Fruit fly (Drosophila melanogaster) whole organism, pupa: Measurements from ENCODE around the gene TfIIB.

Experiments used
- CG10348 ChIP-seq: fragments of 200-800 bp; sonication (Bioruptor generic); IDR thresholded peaks from 2 replicates; pipeline ENCODE4 v1.3.6; 2022; ENCODE audit warnings: missing biosample characterization, missing genetic modification characterization
- CG12605 ChIP-seq: fragments of 200-800 bp; sonication (Bioruptor generic); IDR thresholded peaks from 2 replicates; pipeline ENCODE4 v1.3.6; 2022; ENCODE audit warnings: missing biosample characterization, missing genetic modification characterization
- CG13204 ChIP-seq: fragments of 200-800 bp; sonication (Bioruptor generic); optimal IDR thresholded peaks from 2 replicates; lab custom pipeline; 2018; ENCODE audit warnings: missing biosample characterization, mild to moderate bottlenecking, missing genetic modification characterization, moderate library complexity
- CG14655 ChIP-seq: fragments of 200-800 bp; sonication (Bioruptor generic); optimal IDR thresholded peaks from 3 replicates; lab custom pipeline; 2017; ENCODE audit warnings: mild to moderate bottlenecking, missing biosample characterization, missing genetic modification reagents, missing genetic modification characterization
- CG15710 ChIP-seq: fragments of 200-800 bp; sonication (Bioruptor generic); optimal IDR thresholded peaks from 2 replicates; lab custom pipeline; 2018; ENCODE audit warnings: missing biosample characterization, mild to moderate bottlenecking, missing genetic modification characterization, moderate library complexity
- CG17806 ChIP-seq: fragments of 200-800 bp; sonication (Bioruptor generic); optimal IDR thresholded peaks from 2 replicates; lab custom pipeline; 2018; ENCODE audit warnings: missing biosample characterization, mild to moderate bottlenecking, missing genetic modification characterization, moderate library complexity
- CG32121 ChIP-seq: fragments of 200-800 bp; sonication (Bioruptor generic); IDR thresholded peaks from 2 replicates; pipeline ENCODE4 v1.3.6; 2022; ENCODE audit warnings: missing biosample characterization, missing genetic modification characterization
- CG34367 ChIP-seq: fragments of 200-800 bp; sonication (Bioruptor generic); optimal IDR thresholded peaks from 2 replicates; lab custom pipeline; 2018; ENCODE audit warnings: missing biosample characterization, mild to moderate bottlenecking, missing genetic modification characterization
- CG4496 ChIP-seq: fragments of 200-800 bp; sonication (Bioruptor generic); IDR thresholded peaks from 3 replicates; pipeline ENCODE4 v1.3.6; 2022; ENCODE audit warnings: missing biosample characterization, missing genetic modification characterization
- CG8159 ChIP-seq: fragments of 200-800 bp; sonication (Bioruptor generic); optimal IDR thresholded peaks from 3 replicates; lab custom pipeline; 2018; ENCODE audit warnings: missing biosample characterization, mild to moderate bottlenecking, missing genetic modification characterization, moderate library complexity
- CG8301 ChIP-seq: fragments of 200-800 bp; sonication (Bioruptor generic); optimal IDR thresholded peaks from 2 replicates; lab custom pipeline; 2018; ENCODE audit warnings: missing biosample characterization, mild to moderate bottlenecking, missing genetic modification characterization
- CG9948 ChIP-seq: fragments of 200-800 bp; sonication (Bioruptor generic); optimal IDR thresholded peaks from 2 replicates; lab custom pipeline; 2018; ENCODE audit warnings: missing biosample characterization, mild to moderate bottlenecking, missing genetic modification characterization, moderate library complexity
- D1 ChIP-seq: fragments of 200-800 bp; sonication (Bioruptor generic); optimal IDR thresholded peaks from 2 replicates; lab custom pipeline; 2018; ENCODE audit warnings: missing biosample characterization, mild to moderate bottlenecking, missing genetic modification characterization, moderate library complexity
- EcR ChIP-seq: fragments of 200-800 bp; sonication (Bioruptor generic); optimal IDR thresholded peaks from 3 replicates; lab custom pipeline; 2019; ENCODE audit warnings: missing biosample characterization, missing genetic modification characterization, mild to moderate bottlenecking, moderate library complexity, missing genetic modification reagents
- Ets98B ChIP-seq: fragments of 200-800 bp; sonication (Bioruptor generic); IDR thresholded peaks from 2 replicates; pipeline ENCODE4 v1.3.6; 2022; ENCODE audit warnings: missing biosample characterization, missing genetic modification characterization
- Pif1A ChIP-seq: fragments of 200-800 bp; sonication (Bioruptor generic); optimal IDR thresholded peaks from 3 replicates; lab custom pipeline; 2016; ENCODE audit warnings: missing biosample characterization, missing genetic modification characterization
- Pif1B ChIP-seq: fragments of 200-800 bp; sonication (Bioruptor generic); optimal IDR thresholded peaks from 3 replicates; lab custom pipeline; 2016; ENCODE audit warnings: missing biosample characterization, missing genetic modification characterization
- Snoo ChIP-seq: fragments of 200-800 bp; sonication (Bioruptor generic); optimal IDR thresholded peaks from 3 replicates; lab custom pipeline; 2017; ENCODE audit warnings: missing biosample characterization, mild to moderate bottlenecking, missing genetic modification characterization, inconsistent platforms
- fd96Ca ChIP-seq: fragments of 200-800 bp; sonication (Bioruptor generic); IDR thresholded peaks from 3 replicates; pipeline ENCODE4 v1.3.6; 2022; ENCODE audit warnings: missing biosample characterization, missing genetic modification characterization
- gl ChIP-seq: fragments of 200-800 bp; sonication (Bioruptor generic); optimal IDR thresholded peaks from 2 replicates; lab custom pipeline; 2018; ENCODE audit warnings: missing biosample characterization, mild to moderate bottlenecking, missing genetic modification characterization
- rn ChIP-seq: fragments of 200-800 bp; sonication (Bioruptor generic); IDR thresholded peaks from 2 replicates; pipeline ENCODE4 v1.3.6; 2022; ENCODE audit warnings: missing biosample characterization, missing genetic modification characterization

TfIIB gene

DNA sequence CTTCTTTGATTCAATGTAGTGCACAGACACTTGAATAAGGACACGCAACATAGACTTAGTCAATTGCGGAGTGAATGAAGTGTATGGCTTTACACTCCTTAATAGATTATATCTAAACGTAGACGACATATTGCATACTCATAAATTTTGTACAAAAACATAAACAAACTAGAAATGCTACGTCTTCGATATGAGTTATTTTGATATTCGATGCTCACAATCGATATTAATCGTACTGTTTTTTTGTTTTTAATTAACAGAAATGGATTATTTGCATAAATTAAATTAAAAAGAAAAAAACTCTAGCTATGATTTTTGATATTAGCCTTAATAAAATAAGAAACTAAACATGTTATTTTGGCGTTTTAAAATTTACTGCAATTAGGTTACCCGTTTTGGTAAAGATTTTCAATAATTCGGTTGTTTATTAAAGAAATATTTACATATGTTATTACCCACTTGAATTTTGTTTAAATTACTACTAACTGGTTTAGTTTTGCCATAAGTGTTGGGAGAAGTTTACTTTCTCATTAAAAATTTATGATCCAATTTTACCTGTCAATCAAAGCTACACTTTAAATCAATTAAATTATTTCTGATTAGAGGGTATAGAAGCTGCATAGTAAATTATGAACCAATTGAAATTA, 26.0 kb upstream of the TfIIB start, which contains the start of the genes CG17768, LSm-4 and Ir31a:
TSS of gene CG17768 (minus strand) at position 196 of the 647 bp plus-strand sequence.
TSS of gene LSm-4 (minus strand) at position 196 of the 647 bp plus-strand sequence.
TSS of gene Ir31a (plus strand) at position 558 of the 647 bp plus-strand sequence.
- TF ChIP-seq D1 (tag; lab: Kevin White, UChicago) = no peak
- TF ChIP-seq EcR = no peak
- no peak for TF ChIP-seq CG32121 (GFP tag; lab: Robert Waterston, UW)
- TF ChIP-seq Pif1A = no peak
- no peak for TF ChIP-seq CG4496 (GFP tag; lab: Robert Waterston, UW)
- TF ChIP-seq CG34367 = no peak
- no peak for TF ChIP-seq fd96Ca
- no peak for TF ChIP-seq CG17806
- TF ChIP-seq gl = no peak
- no peak for TF ChIP-seq CG8159
- no peak for TF ChIP-seq CG15710 (tag; lab: Kevin White, UChicago)
- no peak for TF ChIP-seq CG8301 (tag; lab: Kevin White, UChicago)
- no peak for TF ChIP-seq CG12605 (GFP tag; lab: Robert Waterston, UW)
- no peak for TF ChIP-seq CG13204 (GFP tag; lab: Kevin White, UChicago)
- no peak for TF ChIP-seq CG10348 (GFP tag; lab: Robert Waterston, UW)
- no peak for TF ChIP-seq CG9948 (tag; lab: Kevin White, UChicago)
- TF ChIP-seq Snoo (tag; lab: Kevin White, UChicago) = no peak
- no peak for TF ChIP-seq Pif1B
- no peak for TF ChIP-seq rn (GFP tag; lab: Robert Waterston, UW)
- no peak for TF ChIP-seq CG14655 (GFP tag; lab: Kevin White, UChicago)

DNA sequence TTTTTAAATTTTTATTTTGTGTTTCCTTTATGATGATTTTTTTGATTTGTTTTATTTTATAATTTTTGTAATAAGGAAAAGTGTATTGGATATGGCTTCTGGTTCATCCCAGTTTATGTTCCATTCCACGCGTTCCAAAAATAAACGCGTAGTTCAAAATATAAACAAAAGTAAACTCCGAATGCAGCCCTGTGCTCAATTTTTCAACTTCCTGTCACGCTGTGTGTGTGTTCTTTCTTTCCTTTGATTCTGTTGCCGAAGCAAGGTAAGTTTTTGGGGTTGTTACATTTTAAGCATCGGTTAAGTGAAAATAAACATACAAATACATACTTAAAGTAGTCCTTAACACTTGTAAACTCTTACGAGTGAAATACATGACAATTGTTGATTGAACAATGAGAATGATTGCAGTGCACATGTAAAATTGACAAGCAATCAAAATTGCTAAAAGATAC, 23.0 kb upstream of the TfIIB start, which contains the start of the genes Ip259 and RpS27A:
TSS of gene Ip259 (plus strand) at position 231 of the 455 bp plus-strand sequence.
TSS of gene RpS27A (plus strand) at position 231 of the 455 bp plus-strand sequence.
- TF ChIP-seq gl = peak; percentile 52
- TF ChIP-seq Snoo (tag; lab: Kevin White, UChicago) = peak; percentile 85
- TF ChIP-seq CG9948 (tag; lab: Kevin White, UChicago) = no peak
- peak; percentile 50; the same call in 1 of the 2 replicates for TF ChIP-seq CG32121 (GFP tag; lab: Robert Waterston, UW)
- no peak for TF ChIP-seq EcR
- peak; percentile 62 for TF ChIP-seq CG15710 (tag; lab: Kevin White, UChicago)
- TF ChIP-seq CG8301 (tag; lab: Kevin White, UChicago) = no peak
- TF ChIP-seq rn (GFP tag; lab: Robert Waterston, UW) = no peak
- TF ChIP-seq CG34367 = peak; percentile 67
- TF ChIP-seq CG17806 = peak; percentile 20
- no peak for TF ChIP-seq Ets98B
- peak; percentile 83; the same call in 2 of the 3 replicates for TF ChIP-seq CG4496 (GFP tag; lab: Robert Waterston, UW)
- no peak for TF ChIP-seq CG14655 (GFP tag; lab: Kevin White, UChicago)
- no peak for TF ChIP-seq CG12605 (GFP tag; lab: Robert Waterston, UW)
- no peak for TF ChIP-seq CG8159
- TF ChIP-seq D1 (tag; lab: Kevin White, UChicago) = no peak
- no peak for TF ChIP-seq fd96Ca
- no peak for TF ChIP-seq Pif1B
- no peak for TF ChIP-seq Pif1A
- no peak for TF ChIP-seq CG13204 (GFP tag; lab: Kevin White, UChicago)

dm6 chr2L:10413251-10414127, 17.6 kb upstream of the TfIIB start, which contains the start of the genes CG5355 and Klp31E:
Gene CG5355 (minus strand): TSS chr2L:10413463.
Gene Klp31E (plus strand): TSS chr2L:10414017.
- no peak for TF ChIP-seq Ets98B
- no peak for TF ChIP-seq CG13204 (GFP tag; lab: Kevin White, UChicago)
- TF ChIP-seq CG17806 = peak; percentile 55
- peak; percentile 58 for TF ChIP-seq Snoo (tag; lab: Kevin White, UChicago)
- TF ChIP-seq Pif1B = no peak
- no peak for TF ChIP-seq rn (GFP tag; lab: Robert Waterston, UW)
- TF ChIP-seq EcR = no peak
- no peak for TF ChIP-seq CG14655 (GFP tag; lab: Kevin White, UChicago)
- peak; percentile 78 for TF ChIP-seq CG8159
- no peak for TF ChIP-seq CG4496 (GFP tag; lab: Robert Waterston, UW)
- no peak for TF ChIP-seq CG12605 (GFP tag; lab: Robert Waterston, UW)
- no peak for TF ChIP-seq Pif1A
- TF ChIP-seq CG32121 (GFP tag; lab: Robert Waterston, UW) = no peak
- peak; percentile 54 for TF ChIP-seq CG34367
- TF ChIP-seq CG10348 (GFP tag; lab: Robert Waterston, UW) = no peak
- peak; percentile 60 for TF ChIP-seq CG9948 (tag; lab: Kevin White, UChicago)
- TF ChIP-seq gl = no peak
- no peak for TF ChIP-seq fd96Ca
- TF ChIP-seq D1 (tag; lab: Kevin White, UChicago) = no peak
- TF ChIP-seq CG8301 (tag; lab: Kevin White, UChicago) = no peak
- peak; percentile 73 for TF ChIP-seq CG15710 (tag; lab: Kevin White, UChicago)

- no peak for TF ChIP-seq CG14655 (GFP tag; lab: Kevin White, UChicago)
- no peak for TF ChIP-seq D1 (tag; lab: Kevin White, UChicago)
- no peak for TF ChIP-seq EcR
- TF ChIP-seq CG8301 (tag; lab: Kevin White, UChicago) = no peak
- TF ChIP-seq Pif1B = no peak
- TF ChIP-seq fd96Ca = no peak
- no peak for TF ChIP-seq CG12605 (GFP tag; lab: Robert Waterston, UW)
- TF ChIP-seq Ets98B = no peak
- TF ChIP-seq CG13204 (GFP tag; lab: Kevin White, UChicago) = no peak
- TF ChIP-seq Snoo (tag; lab: Kevin White, UChicago) = no peak
- no peak for TF ChIP-seq rn (GFP tag; lab: Robert Waterston, UW)
- TF ChIP-seq CG34367 = no peak
- TF ChIP-seq CG15710 (tag; lab: Kevin White, UChicago) = no peak
Measured at dm6 chr2L:10418981-10419380, 12.2 kb upstream of the TfIIB start, which contains the start of gene RfC3. Gene RfC3 (plus strand): TSS chr2L:10419190.
